Worm (Caenorhabditis elegans): ENCODE results near the gene hlh-12.

- TF ChIP-seq him-1 (tag; optimal IDR thresholded peaks at IDR 0.05): no peak
- no peak for TF ChIP-seq dao-5 (tag; optimal IDR thresholded peaks at IDR 0.05)
Measured at ce11 chrIV:8453178-8453577, 26.1 kb downstream of the hlh-12 start.

Measured in whole organism, L4/young adult.